Worm (Caenorhabditis elegans): ENCODE results near the gene bath-10.

The bath-10 gene

DNA sequence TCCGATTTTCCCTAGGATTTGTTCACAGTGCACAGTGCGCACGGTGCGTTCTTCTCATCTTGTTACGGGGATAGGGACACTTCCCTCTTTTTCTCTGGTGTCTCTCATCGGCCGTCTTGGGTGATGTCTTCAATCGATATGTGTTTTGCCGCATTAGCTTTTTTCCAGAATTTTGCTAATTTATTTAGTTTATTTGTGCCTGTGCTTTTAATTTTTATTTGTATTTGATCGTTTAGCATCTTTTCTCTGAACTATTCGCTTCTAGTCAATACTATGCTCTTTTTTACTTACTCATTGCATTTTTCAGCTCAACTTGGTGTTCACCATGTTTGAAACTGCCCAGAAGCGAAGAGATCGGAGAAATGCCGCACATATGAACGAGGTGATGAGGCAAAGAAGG, 34.6 kb upstream of the bath-10 start, which contains the start of gene F14D2.5:
TSS of gene F14D2.5 (plus strand) at position 301 of the 400 bp plus-strand sequence.
- TF ChIP-seq ZK546.5 (tag; optimal IDR thresholded peaks at IDR 0.05): no peak

DNA sequence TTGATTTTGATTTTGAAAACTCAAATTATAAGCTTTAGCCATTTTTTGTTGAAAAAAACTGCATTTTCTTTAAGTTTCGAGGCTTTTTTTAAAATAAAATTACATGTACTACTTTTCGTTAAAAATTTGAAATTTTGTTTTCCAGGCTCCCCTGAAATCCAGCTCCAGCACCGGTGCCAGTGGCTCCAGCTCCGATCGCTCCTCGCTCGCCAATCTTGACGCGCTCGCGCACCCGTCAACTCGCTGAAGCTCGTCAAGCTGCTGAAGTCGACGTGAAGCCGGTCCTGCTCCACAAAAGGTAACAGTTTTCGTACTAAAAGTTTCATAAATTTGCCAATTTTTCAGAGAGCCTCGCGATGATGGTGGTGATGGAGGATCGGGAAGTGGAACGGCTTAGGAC, 34.1 kb upstream of the bath-10 start:
- TF ChIP-seq F13H6.1 (tag; optimal IDR thresholded peaks at IDR 0.05) (no peak), nhr-12 (tag; optimal IDR thresholded peaks at IDR 0.05) (no peak), unc-62 (GFP tag; optimal IDR thresholded peaks at IDR 0.05) (no peak), C34F6.9 (tag; optimal IDR thresholded peaks at IDR 0.05) (no peak), lin-39 (tag; optimal IDR thresholded peaks at IDR 0.05) (no peak), crh-2 (tag; optimal IDR thresholded peaks at IDR 0.05) (no peak), ama-1 (optimal IDR thresholded peaks at IDR 0.05) (no peak), elt-1 (tag; optimal IDR thresholded peaks at IDR 0.05) (no peak), fos-1 (tag; optimal IDR thresholded peaks at IDR 0.05) (no peak), gmeb-1 (tag; optimal IDR thresholded peaks at IDR 0.05) (no peak), nhr-10 (tag; optimal IDR thresholded peaks at IDR 0.05) (no peak)

DNA sequence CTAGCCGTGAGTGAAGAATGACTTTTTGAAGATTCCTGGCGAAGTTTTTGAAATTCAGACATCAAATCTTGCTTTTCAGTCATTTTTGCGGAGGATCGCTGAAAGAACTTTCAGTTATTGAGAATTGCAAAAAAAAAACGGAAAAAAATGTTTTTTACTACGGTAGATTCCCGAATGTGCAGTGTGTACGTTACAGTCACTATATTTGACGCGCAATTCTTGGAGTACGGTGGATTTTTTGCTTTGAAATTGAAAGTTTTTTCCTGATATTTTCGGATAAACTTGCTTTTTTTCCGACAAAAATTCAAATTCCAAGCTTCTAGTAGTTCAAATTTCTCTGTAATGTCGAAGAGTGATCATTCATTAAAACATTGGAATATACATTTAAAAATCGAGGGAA, 32.9 kb upstream of the bath-10 start, which contains the start of gene F14D2.11:
TSS of gene F14D2.11 (minus strand) at position 101 of the 400 bp plus-strand sequence.
- TF ChIP-seq nhr-237 (tag; optimal IDR thresholded peaks at IDR 0.05) (no peak), nhr-21 (tag; optimal IDR thresholded peaks at IDR 0.05) (no peak), alr-1 (tag; optimal IDR thresholded peaks at IDR 0.05) (no peak), skn-1 (tag; optimal IDR thresholded peaks at IDR 0.05) (no peak), nhr-12 (tag; optimal IDR thresholded peaks at IDR 0.05) (no peak)

DNA sequence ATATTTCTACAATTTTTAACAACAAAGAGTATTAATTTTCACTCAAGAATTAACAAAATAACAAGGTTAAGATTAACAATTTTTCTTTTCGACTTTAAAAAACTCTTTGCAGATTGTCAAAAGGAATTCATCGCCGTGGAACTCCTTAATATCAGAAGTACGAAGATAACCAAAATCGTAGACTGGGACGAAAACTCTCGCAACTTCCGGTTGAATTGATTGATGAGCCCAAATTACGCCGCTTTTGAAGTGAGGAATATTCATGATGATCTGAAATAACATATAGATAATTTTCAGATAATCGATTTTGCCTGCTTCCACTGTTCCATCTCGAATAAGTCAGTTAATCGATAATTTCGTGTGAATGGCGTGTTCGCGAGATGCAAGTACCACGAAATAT, 31.2 kb upstream of the bath-10 start, which contains the start of gene F14D2.15:
TSS of gene F14D2.15 (minus strand) at position 101 of the 400 bp plus-strand sequence.
- TF ChIP-seq aly-2 (tag; optimal IDR thresholded peaks at IDR 0.05): no peak
- TF ChIP-seq mdl-1 (tag; optimal IDR thresholded peaks at IDR 0.05): no peak
- TF ChIP-seq egl-27 (tag; optimal IDR thresholded peaks at IDR 0.05): no peak
- TF ChIP-seq ceh-16 (tag; optimal IDR thresholded peaks at IDR 0.05): no peak
- TF ChIP-seq skn-1 (tag; optimal IDR thresholded peaks at IDR 0.05): no peak
- no peak for TF ChIP-seq ztf-4 (tag; optimal IDR thresholded peaks at IDR 0.05)
- no peak for TF ChIP-seq ztf-1 (GFP tag; conservative IDR thresholded peaks at IDR 0.05)
- TF ChIP-seq nhr-6 (tag; optimal IDR thresholded peaks at IDR 0.05): no peak

DNA sequence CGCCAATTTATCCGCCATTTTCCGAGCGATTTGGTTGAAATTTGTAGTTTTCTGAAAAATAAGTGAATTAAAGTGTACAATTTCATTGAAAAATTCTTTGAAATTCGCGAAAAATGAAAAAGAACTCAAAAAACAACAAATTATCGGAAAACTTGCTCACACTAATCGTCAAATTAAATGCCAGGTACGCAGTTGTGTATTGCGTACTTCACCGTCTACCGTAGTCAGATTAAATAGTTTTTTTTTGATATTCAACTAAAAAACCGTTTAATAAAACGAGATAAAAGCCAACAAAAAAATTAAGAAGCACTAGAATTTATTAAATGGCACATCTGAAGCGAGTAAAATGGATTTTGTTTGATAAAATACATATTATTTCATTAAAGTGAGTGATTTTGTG, 30.0 kb upstream of the bath-10 start, which contains the start of gene bath-28:
TSS of gene bath-28 (minus strand) at position 51 of the 400 bp plus-strand sequence.
- TF ChIP-seq R02D3.7 (tag; optimal IDR thresholded peaks at IDR 0.05) (no peak), sma-9 (GFP tag; optimal IDR thresholded peaks at IDR 0.05) (no peak), sma-9 (tag; optimal IDR thresholded peaks at IDR 0.05) (no peak), ceh-82 (tag; optimal IDR thresholded peaks at IDR 0.05) (no peak), mab-5 (tag; optimal IDR thresholded peaks at IDR 0.05) (no peak), alr-1 (tag; optimal IDR thresholded peaks at IDR 0.05) (no peak), mbf-1 (tag; optimal IDR thresholded peaks at IDR 0.05) (no peak), gmeb-1 (tag; optimal IDR thresholded peaks at IDR 0.05) (no peak), ZK546.5 (tag; optimal IDR thresholded peaks at IDR 0.05) (no peak), unc-39 (tag; optimal IDR thresholded peaks at IDR 0.05) (no peak), crh-2 (tag; optimal IDR thresholded peaks at IDR 0.05) (no peak), Y55F3AM.14 (GFP tag; optimal IDR thresholded peaks at IDR 0.05) (no peak), lsy-2 (tag; optimal IDR thresholded peaks at IDR 0.05) (no peak), sma-3 (GFP tag; optimal IDR thresholded peaks at IDR 0.05) (no peak), ztf-1 (GFP tag; conservative IDR thresholded peaks at IDR 0.05) (no peak), nhr-77 (tag; optimal IDR thresholded peaks at IDR 0.05) (no peak), lin-39 (tag; optimal IDR thresholded peaks at IDR 0.05) (no peak), elt-3 (tag; optimal IDR thresholded peaks at IDR 0.05) (no peak), dmd-4 (tag; optimal IDR thresholded peaks at IDR 0.05) (no peak), ceh-16 (tag; optimal IDR thresholded peaks at IDR 0.05) (no peak), nhr-129 (tag; optimal IDR thresholded peaks at IDR 0.05) (no peak)

All from whole organism, L2 larva.